Fruit fly (Drosophila melanogaster) whole organism, embryonic: Measurements from ENCODE around the gene ftz-f1.

Experiments
- BEAF-32 ChIP-seq: fragments of 200-800 bp; sonication (Bioruptor generic); optimal IDR thresholded peaks from 3 replicates; lab custom pipeline; 2017; ENCODE audit warnings: missing biosample characterization, missing genetic modification characterization, mild to moderate bottlenecking, moderate library complexity, missing genetic modification reagents
- CG11093 ChIP-seq: fragments of 200-800 bp; sonication (Bioruptor generic); IDR thresholded peaks from 3 replicates; pipeline ENCODE4 v1.3.6; 2022; ENCODE audit warnings: missing biosample characterization, missing genetic modification characterization
- CG12769 ChIP-seq: fragments of 200-800 bp; sonication (Bioruptor generic); optimal IDR thresholded peaks from 2 replicates; lab custom pipeline; 2019; ENCODE audit warnings: missing biosample characterization, mild to moderate bottlenecking, missing genetic modification characterization, moderate library complexity
- CG13123 ChIP-seq: fragments of 200-800 bp; sonication (Bioruptor generic); optimal IDR thresholded peaks from 2 replicates; lab custom pipeline; 2016; ENCODE audit warnings: missing biosample characterization, missing genetic modification characterization
- CG14860 ChIP-seq: fragments of 200-800 bp; sonication (Bioruptor generic); IDR thresholded peaks from 3 replicates; pipeline ENCODE4 v1.3.6; 2022; ENCODE audit warnings: missing biosample characterization, missing genetic modification characterization; ENCODE audit not compliant: partially characterized antibody
- CG1832 ChIP-seq: fragments of 200-800 bp; sonication (Bioruptor generic); optimal IDR thresholded peaks from 2 replicates; lab custom pipeline; 2017; ENCODE audit warnings: missing biosample characterization, mild to moderate bottlenecking, missing genetic modification characterization, inconsistent platforms
- CG2202 ChIP-seq: fragments of 200-800 bp; sonication (Bioruptor generic); optimal IDR thresholded peaks from 2 replicates; lab custom pipeline; 2018; ENCODE audit warnings: missing biosample characterization, mild to moderate bottlenecking, missing genetic modification characterization
- CG30403 ChIP-seq: fragments of 200-800 bp; sonication (Bioruptor generic); optimal IDR thresholded peaks from 3 replicates; lab custom pipeline; 2016; ENCODE audit warnings: missing biosample characterization, missing genetic modification characterization
- CG3407 ChIP-seq: fragments of 200-800 bp; sonication (Bioruptor generic); optimal IDR thresholded peaks from 2 replicates; lab custom pipeline; 2018; ENCODE audit warnings: missing biosample characterization, mild to moderate bottlenecking, missing genetic modification characterization
- CG3726 ChIP-seq: fragments of 200-800 bp; sonication (Bioruptor generic); IDR thresholded peaks from 3 replicates; pipeline ENCODE4, ENCODE4 v1.3.6; 2022; ENCODE audit warnings: missing biosample characterization, missing genetic modification characterization
- CG4282 ChIP-seq: fragments of 200-800 bp; sonication (Bioruptor generic); optimal IDR thresholded peaks from 2 replicates; lab custom pipeline; 2016; ENCODE audit warnings: missing biosample characterization, missing genetic modification characterization
- CG5245 ChIP-seq: fragments of 200-800 bp; sonication (Bioruptor generic); optimal IDR thresholded peaks from 3 replicates; lab custom pipeline; 2016; ENCODE audit warnings: missing biosample characterization, missing genetic modification characterization
- CG7745 ChIP-seq: fragments of 200-800 bp; sonication (Bioruptor generic); optimal IDR thresholded peaks from 2 replicates; lab custom pipeline; 2018; ENCODE audit warnings: missing biosample characterization, mild to moderate bottlenecking, missing genetic modification characterization, moderate library complexity
- CG7928 ChIP-seq: fragments of 200-800 bp; sonication (Bioruptor generic); optimal IDR thresholded peaks from 2 replicates; lab custom pipeline; 2017; ENCODE audit warnings: missing biosample characterization, mild to moderate bottlenecking, missing genetic modification characterization
- CG7963 ChIP-seq: fragments of 200-800 bp; sonication (Bioruptor generic); IDR thresholded peaks from 3 replicates; pipeline ENCODE4 v1.3.6; 2022; ENCODE audit warnings: missing biosample characterization, missing genetic modification characterization; ENCODE audit not compliant: partially characterized antibody
- GATAe ChIP-seq: fragments of 200-800 bp; sonication (Bioruptor generic); conservative IDR thresholded peaks from 2 replicates; pipeline ENCODE4 v1.3.6; 2022; ENCODE audit warnings: missing biosample characterization, missing genetic modification characterization
- H2.0 ChIP-seq: fragments of 200-800 bp; sonication (Bioruptor generic); IDR thresholded peaks from 2 replicates; pipeline ENCODE4 v1.3.6; 2022; ENCODE audit warnings: missing biosample characterization, missing genetic modification characterization
- HLH4C ChIP-seq: fragments of 200-800 bp; sonication (Bioruptor generic); IDR thresholded peaks from 3 replicates; pipeline ENCODE4 v1.3.6; 2022; ENCODE audit warnings: missing biosample characterization, missing genetic modification characterization; ENCODE audit not compliant: partially characterized antibody
- Hr3 ChIP-seq: fragments of 200-800 bp; sonication (Bioruptor generic); optimal IDR thresholded peaks from 3 replicates; lab custom pipeline; 2016; ENCODE audit warnings: missing biosample characterization, missing genetic modification characterization
- Lim3 ChIP-seq: fragments of 200-800 bp; sonication (Bioruptor generic); IDR thresholded peaks from 2 replicates; pipeline ENCODE4 v1.3.6; 2022; ENCODE audit warnings: missing biosample characterization, missing genetic modification characterization
- Med ChIP-seq: fragments of 200-800 bp; sonication (Bioruptor generic); peaks from one replicate; lab custom pipeline; 2016; ENCODE audit warnings: missing biosample characterization, missing genetic modification characterization, mild to moderate bottlenecking, inconsistent platforms, moderate library complexity
- Mes4 ChIP-seq: fragments of 200-800 bp; sonication (Bioruptor generic); optimal IDR thresholded peaks from 2 replicates; lab custom pipeline; 2016; ENCODE audit warnings: missing biosample characterization, missing genetic modification characterization
- Myb ChIP-seq: fragments of 200-800 bp; sonication (Bioruptor generic); optimal IDR thresholded peaks from 2 replicates; lab custom pipeline; 2016; ENCODE audit warnings: missing biosample characterization, missing genetic modification characterization
- NK7.1 ChIP-seq: fragments of 200-800 bp; sonication (Bioruptor generic); optimal IDR thresholded peaks from 3 replicates; lab custom pipeline; 2016; ENCODE audit warnings: missing biosample characterization, missing genetic modification characterization
- Nf-YA ChIP-seq: fragments of 200-800 bp; sonication (Bioruptor generic); IDR thresholded peaks from 2 replicates; pipeline ENCODE4 v1.3.6; 2022; ENCODE audit warnings: missing biosample characterization, missing genetic modification characterization
- Oli ChIP-seq: fragments of 200-800 bp; sonication (Bioruptor generic); optimal IDR thresholded peaks from 2 replicates; lab custom pipeline; 2018; ENCODE audit warnings: missing biosample characterization, mild to moderate bottlenecking, missing genetic modification characterization, moderate library complexity
- PHDP ChIP-seq: fragments of 200-800 bp; sonication (Bioruptor generic); optimal IDR thresholded peaks from 3 replicates; lab custom pipeline; 2018; ENCODE audit warnings: missing biosample characterization, mild to moderate bottlenecking, missing genetic modification characterization, moderate library complexity
- Sox102F ChIP-seq: fragments of 200-800 bp; sonication (Bioruptor generic); optimal IDR thresholded peaks from 2 replicates; lab custom pipeline; 2018; ENCODE audit warnings: missing biosample characterization, mild to moderate bottlenecking, missing genetic modification characterization, moderate library complexity
- Sry-δ ChIP-seq: fragments of 200-800 bp; sonication (Bioruptor generic); optimal IDR thresholded peaks from 2 replicates; lab custom pipeline; 2016; ENCODE audit warnings: missing biosample characterization, missing genetic modification characterization
- Tbp ChIP-seq: fragments of >200 bp; optimal IDR thresholded peaks from 2 replicates; lab custom pipeline; 2018; ENCODE audit warnings: missing biosample characterization, missing genetic modification characterization
- Vsx1 ChIP-seq: fragments of 200-800 bp; sonication (Bioruptor generic); optimal IDR thresholded peaks from 2 replicates; lab custom pipeline; 2017; ENCODE audit warnings: missing biosample characterization, mild to moderate bottlenecking, missing genetic modification characterization, missing genetic modification reagents
- ato ChIP-seq: fragments of 200-800 bp; sonication (Bioruptor generic); IDR thresholded peaks from 2 replicates; pipeline ENCODE4 v1.3.6; 2022; ENCODE audit warnings: missing biosample characterization, missing genetic modification characterization; ENCODE audit not compliant: partially characterized antibody
- cwo ChIP-seq: fragments of 200-800 bp; sonication (Bioruptor generic); optimal IDR thresholded peaks from 3 replicates; lab custom pipeline; 2017; ENCODE audit warnings: missing biosample characterization, missing genetic modification characterization, mild to moderate bottlenecking, moderate library complexity, missing genetic modification reagents
- ems ChIP-seq: fragments of 200-800 bp; sonication (Bioruptor generic); optimal IDR thresholded peaks from 3 replicates; lab custom pipeline; 2016; ENCODE audit warnings: missing biosample characterization, missing genetic modification characterization
- fd64A ChIP-seq: fragments of 200-800 bp; sonication (Bioruptor generic); optimal IDR thresholded peaks from 3 replicates; lab custom pipeline; 2018; ENCODE audit warnings: missing biosample characterization, mild to moderate bottlenecking, missing genetic modification characterization
- fru ChIP-seq: fragments of >200 bp; optimal IDR thresholded peaks from 2 replicates; lab custom pipeline; 2017
- fu2 ChIP-seq: fragments of 200-800 bp; sonication (Bioruptor generic); optimal IDR thresholded peaks from 2 replicates; lab custom pipeline; 2016; ENCODE audit warnings: missing biosample characterization, missing genetic modification characterization
- gcm ChIP-seq: fragments of 200-800 bp; sonication (Bioruptor generic); optimal IDR thresholded peaks from 2 replicates; lab custom pipeline; 2019; ENCODE audit warnings: missing biosample characterization, mild to moderate bottlenecking, missing genetic modification characterization, moderate library complexity
- grn ChIP-seq: fragments of 200-800 bp; sonication (Bioruptor generic); optimal IDR thresholded peaks from 3 replicates; lab custom pipeline; 2017; ENCODE audit warnings: missing biosample characterization, missing genetic modification characterization
- ind ChIP-seq: fragments of 200-800 bp; sonication (Bioruptor generic); optimal IDR thresholded peaks from 3 replicates; lab custom pipeline; 2016; ENCODE audit warnings: missing biosample characterization, missing genetic modification characterization
- kah ChIP-seq: fragments of 200-800 bp; sonication (Bioruptor generic); optimal IDR thresholded peaks from 2 replicates; lab custom pipeline; 2018; ENCODE audit warnings: missing biosample characterization, mild to moderate bottlenecking, missing genetic modification characterization
- odd ChIP-seq: fragments of 200-800 bp; sonication (Bioruptor generic); optimal IDR thresholded peaks from 2 replicates; lab custom pipeline; 2017; ENCODE audit warnings: missing biosample characterization, mild to moderate bottlenecking, missing genetic modification characterization
- phol ChIP-seq: fragments of 200-800 bp; sonication (Bioruptor generic); optimal IDR thresholded peaks from 3 replicates; lab custom pipeline; 2018; ENCODE audit warnings: missing biosample characterization, mild to moderate bottlenecking, missing genetic modification characterization, moderate library complexity
- scrt ChIP-seq: fragments of 200-800 bp; sonication (Bioruptor generic); optimal IDR thresholded peaks from 2 replicates; lab custom pipeline; 2018; ENCODE audit warnings: missing biosample characterization, mild to moderate bottlenecking, missing genetic modification characterization, moderate library complexity
- shn ChIP-seq: fragments of 200-800 bp; sonication (Bioruptor generic); optimal IDR thresholded peaks from 3 replicates; lab custom pipeline; 2016; ENCODE audit warnings: missing biosample characterization, missing genetic modification characterization
- sisA ChIP-seq: fragments of 200-800 bp; sonication (Bioruptor generic); IDR thresholded peaks from 2 replicates; pipeline ENCODE4 v1.3.6; 2022; ENCODE audit warnings: missing biosample characterization, missing genetic modification characterization
- so ChIP-seq: fragments of 200-800 bp; sonication (Bioruptor generic); IDR thresholded peaks from 3 replicates; pipeline ENCODE4 v1.3.6; 2022; ENCODE audit warnings: missing biosample characterization, missing genetic modification characterization
- tgo ChIP-seq: fragments of 200-800 bp; sonication (Bioruptor generic); IDR thresholded peaks from 3 replicates; pipeline ENCODE4 v1.3.6; 2022; ENCODE audit warnings: missing biosample characterization, missing genetic modification characterization
- tx ChIP-seq: fragments of 200-800 bp; sonication (Bioruptor generic); optimal IDR thresholded peaks from 2 replicates; lab custom pipeline; 2016; ENCODE audit warnings: missing biosample characterization, missing genetic modification characterization
- vnd ChIP-seq: fragments of 200-800 bp; sonication (Bioruptor generic); IDR thresholded peaks from 3 replicates; pipeline ENCODE4 v1.3.6; 2022; ENCODE audit warnings: missing biosample characterization, missing genetic modification characterization; ENCODE audit not compliant: partially characterized antibody

ftz-f1 gene

DNA sequence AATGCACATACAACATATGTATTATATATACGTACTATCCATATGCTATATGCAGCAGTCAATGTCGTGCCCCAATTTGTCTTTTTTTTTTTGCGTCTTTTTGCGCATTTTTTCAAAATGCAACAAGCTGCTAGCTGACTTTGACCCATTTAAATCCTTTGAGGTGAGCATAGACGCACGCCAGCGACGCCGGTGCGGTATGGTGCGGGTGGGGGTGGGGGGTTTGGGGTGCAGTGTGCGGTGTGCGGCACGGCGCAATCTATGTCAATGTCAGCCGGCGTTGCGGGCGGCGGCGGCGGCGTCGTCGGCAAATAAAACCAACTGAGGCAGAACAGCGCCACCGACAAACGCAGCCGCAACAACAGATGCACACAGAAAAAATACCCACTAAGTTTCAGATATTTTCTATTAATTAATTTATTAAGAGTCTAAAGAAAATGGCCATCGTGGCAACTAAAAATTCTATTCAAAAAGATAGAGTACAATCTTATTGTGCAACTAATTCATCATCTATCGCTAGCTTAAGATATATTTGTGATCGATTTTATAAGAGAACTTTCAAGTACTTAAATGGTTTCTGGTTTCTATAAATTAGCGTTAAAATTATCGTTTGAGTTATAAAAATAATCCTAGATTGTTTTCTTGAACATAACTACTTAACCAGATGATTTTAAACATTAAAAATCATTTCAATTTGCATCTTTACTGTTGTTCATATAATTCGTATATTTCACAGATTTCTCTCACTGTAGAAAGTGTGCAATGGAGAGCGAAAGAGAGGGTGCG, 5.9 kb downstream of the ftz-f1 start (continued):
- TF ChIP-seq H2.0 (GFP tag; lab: Robert Waterston, UW) (no peak), ind (GFP tag; lab: Kevin White, UChicago) (no peak), fru (lab: Kevin White, UChicago) (no peak), Nf-YA (GFP tag; lab: Robert Waterston, UW) (no peak), cwo (GFP tag; lab: Kevin White, UChicago) (peak; percentile 10), CG3407 (GFP tag; lab: Kevin White, UChicago) (peak; percentile 10), ato (no peak), fd64A (no peak), shn (GFP tag; lab: Kevin White, UChicago) (no peak), CG2202 (no peak), phol (peak; percentile 69), NK7.1 (GFP tag; lab: Kevin White, UChicago) (no peak), CG7928 (GFP tag; lab: Kevin White, UChicago) (no peak), grn (GFP tag; lab: Kevin White, UChicago) (no peak), Tbp (no peak), HLH4C (GFP tag; lab: Robert Waterston, UW) (no peak), GATAe (GFP tag; lab: Robert Waterston, UW) (no peak), Hr3 (GFP tag; lab: Kevin White, UChicago) (no peak), CG5245 (GFP tag; lab: Kevin White, UChicago) (no peak), Lim3 (no peak), gcm (GFP tag; lab: Kevin White, UChicago) (peak; percentile 24), CG11093 (GFP tag; lab: Robert Waterston, UW) (0 out of 3 replicates have a peak, but pooled peaks have one; percentile 17), tx (GFP tag; lab: Kevin White, UChicago) (no peak), CG1832 (GFP tag; lab: Kevin White, UChicago) (no peak), Sry-δ (GFP tag; lab: Kevin White, UChicago) (no peak), odd (GFP tag; lab: Kevin White, UChicago) (no peak), Med (GFP tag; lab: Kevin White, UChicago) (no peak), so (GFP tag; lab: Robert Waterston, UW) (0 out of 3 replicates have a peak, but pooled peaks have one; percentile 9), CG4282 (GFP tag; lab: Kevin White, UChicago) (no peak), CG7745 (tag; lab: Kevin White, UChicago) (no peak), Vsx1 (GFP tag; lab: Kevin White, UChicago) (no peak), CG12769 (tag; lab: Kevin White, UChicago) (no peak), CG7963 (GFP tag; lab: Robert Waterston, UW) (no peak), vnd (GFP tag; lab: Robert Waterston, UW) (no peak), CG3726 (GFP tag; lab: Robert Waterston, UW) (no peak), ems (GFP tag; lab: Kevin White, UChicago) (no peak), Myb (no peak), fu2 (GFP tag; lab: Kevin White, UChicago) (no peak), CG14860 (GFP tag; lab: Robert Waterston, UW) (no peak), kah (GFP tag; lab: Kevin White, UChicago) (no peak), Oli (tag; lab: Kevin White, UChicago) (peak; percentile 67), scrt (GFP tag; lab: Kevin White, UChicago) (no peak), tgo (no peak), sisA (no peak), PHDP (tag; lab: Kevin White, UChicago) (no peak), Sox102F (peak; percentile 45), CG30403 (GFP tag; lab: Kevin White, UChicago) (peak; percentile 33), Mes4 (GFP tag; lab: Kevin White, UChicago) (no peak), BEAF-32 (GFP tag; lab: Kevin White, UChicago) (no peak), CG13123 (no peak)
